Fruit fly (Drosophila melanogaster) whole organism, prepupa: ENCODE data around the gene CG5561.

Source experiments
- Blimp-1 ChIP-seq: fragments of 200-800 bp; sonication (Bioruptor generic); optimal IDR thresholded peaks from 3 replicates; lab custom pipeline; 2017; ENCODE audit warnings: missing biosample characterization, missing genetic modification characterization, mild to moderate bottlenecking, moderate library complexity, missing genetic modification reagents
- CG10669 ChIP-seq: fragments of 200-800 bp; sonication (Bioruptor generic); optimal IDR thresholded peaks from 3 replicates; lab custom pipeline; 2018; ENCODE audit warnings: missing biosample characterization, mild to moderate bottlenecking, missing genetic modification characterization, moderate library complexity
- CG11762 ChIP-seq: fragments of 200-800 bp; sonication (Bioruptor generic); optimal IDR thresholded peaks from 3 replicates; lab custom pipeline; 2016; ENCODE audit warnings: missing biosample characterization, missing genetic modification characterization; ENCODE audit not compliant: insufficient read depth
- CG15336 ChIP-seq: fragments of 200-800 bp; sonication (Bioruptor generic); IDR thresholded peaks from 2 replicates; pipeline ENCODE4 v1.3.6; 2022; ENCODE audit warnings: missing biosample characterization, missing genetic modification characterization
- CG1621 ChIP-seq: fragments of 200-800 bp; sonication (Bioruptor generic); optimal IDR thresholded peaks from 3 replicates; lab custom pipeline; 2018; ENCODE audit warnings: missing biosample characterization, mild to moderate bottlenecking, missing genetic modification characterization
- CG16779 ChIP-seq: fragments of 200-800 bp; sonication (Bioruptor generic); optimal IDR thresholded peaks from 3 replicates; lab custom pipeline; 2017; ENCODE audit warnings: missing biosample characterization, mild to moderate bottlenecking, missing genetic modification characterization
- CG32006 ChIP-seq: fragments of 200-800 bp; sonication (Bioruptor generic); optimal IDR thresholded peaks from 3 replicates; lab custom pipeline; 2017; ENCODE audit warnings: missing biosample characterization, mild to moderate bottlenecking, missing genetic modification characterization
- CG3919 ChIP-seq: fragments of 200-800 bp; sonication (Bioruptor generic); optimal IDR thresholded peaks from 3 replicates; lab custom pipeline; 2016; ENCODE audit warnings: missing biosample characterization, missing genetic modification characterization
- CG6854 ChIP-seq: fragments of 200-800 bp; sonication (Bioruptor generic); optimal IDR thresholded peaks from 2 replicates; lab custom pipeline; 2017; ENCODE audit warnings: missing biosample characterization, mild to moderate bottlenecking, missing genetic modification characterization
- CG7368 ChIP-seq: fragments of 200-800 bp; sonication (Bioruptor generic); optimal IDR thresholded peaks from 3 replicates; lab custom pipeline; 2016; ENCODE audit warnings: missing biosample characterization, missing genetic modification characterization
- CG8319 ChIP-seq: fragments of 200-800 bp; sonication (Bioruptor generic); optimal IDR thresholded peaks from 3 replicates; lab custom pipeline; 2016; ENCODE audit warnings: missing biosample characterization, missing genetic modification characterization
- CG9139 ChIP-seq: fragments of 200-800 bp; sonication (Bioruptor generic); optimal IDR thresholded peaks from 3 replicates; lab custom pipeline; 2017; ENCODE audit warnings: missing biosample characterization, mild to moderate bottlenecking, missing genetic modification characterization
- Eip78C ChIP-seq: fragments of 200-800 bp; sonication (Bioruptor generic); peaks from one replicate; lab custom pipeline; 2016; ENCODE audit warnings: missing biosample characterization, missing genetic modification characterization
- Ets21C ChIP-seq: fragments of 200-800 bp; sonication (Bioruptor generic); optimal IDR thresholded peaks from 3 replicates; lab custom pipeline; 2016; ENCODE audit warnings: missing biosample characterization, missing genetic modification characterization
- Ets96B ChIP-seq: fragments of 200-800 bp; optimal IDR thresholded peaks from 2 replicates; lab custom pipeline; 2019; ENCODE audit warnings: missing biosample characterization, mild to moderate bottlenecking, missing genetic modification characterization, moderate library complexity
- Hr38 ChIP-seq: sonication (Bioruptor generic); optimal IDR thresholded peaks from 2 replicates; lab custom pipeline; 2016; ENCODE audit warnings: missing biosample characterization, missing genetic modification characterization
- Hr4 ChIP-seq: fragments of 200-800 bp; sonication (Bioruptor generic); optimal IDR thresholded peaks from 3 replicates; lab custom pipeline; 2016; ENCODE audit warnings: missing biosample characterization, missing genetic modification characterization
- Lpt ChIP-seq: fragments of 200-800 bp; sonication (Bioruptor generic); optimal IDR thresholded peaks from 3 replicates; lab custom pipeline; 2016; ENCODE audit warnings: missing biosample characterization, missing genetic modification characterization
- Met ChIP-seq: fragments of 200-800 bp; sonication (Bioruptor generic); optimal IDR thresholded peaks from 3 replicates; lab custom pipeline; 2016; ENCODE audit warnings: missing biosample characterization, missing genetic modification characterization
- OdsH ChIP-seq: fragments of 200-800 bp; sonication (Bioruptor generic); optimal IDR thresholded peaks from 3 replicates; lab custom pipeline; 2016; ENCODE audit warnings: missing biosample characterization, missing genetic modification characterization
- Sox102F ChIP-seq: fragments of 200-800 bp; sonication (Bioruptor generic); optimal IDR thresholded peaks from 2 replicates; lab custom pipeline; 2016; ENCODE audit warnings: missing biosample characterization, mild to moderate bottlenecking, missing genetic modification characterization
- Sox14 ChIP-seq: fragments of 200-800 bp; sonication (Bioruptor generic); optimal IDR thresholded peaks from 3 replicates; lab custom pipeline; 2016; ENCODE audit warnings: missing biosample characterization, missing genetic modification characterization
- Sox15 ChIP-seq: fragments of 200-800 bp; sonication (Bioruptor generic); optimal IDR thresholded peaks from 3 replicates; lab custom pipeline; 2016; ENCODE audit warnings: missing biosample characterization, missing genetic modification characterization
- achi ChIP-seq: fragments of 200-800 bp; sonication (Bioruptor generic); optimal IDR thresholded peaks from 3 replicates; lab custom pipeline; 2016; ENCODE audit warnings: missing biosample characterization, missing genetic modification characterization
- acj6 ChIP-seq: fragments of 200-800 bp; sonication (Bioruptor generic); optimal IDR thresholded peaks from 3 replicates; lab custom pipeline; 2016; ENCODE audit warnings: missing biosample characterization, missing genetic modification characterization
- eg ChIP-seq: fragments of 200-800 bp; sonication (Bioruptor generic); IDR thresholded peaks from 3 replicates; pipeline ENCODE4 v1.3.6; 2022; ENCODE audit warnings: missing biosample characterization, missing genetic modification characterization
- fd59A ChIP-seq: fragments of 200-800 bp; sonication (Bioruptor generic); optimal IDR thresholded peaks from 2 replicates; lab custom pipeline; 2017; ENCODE audit warnings: missing biosample characterization, mild to moderate bottlenecking, missing genetic modification characterization, missing genetic modification reagents
- fd85E ChIP-seq: fragments of 200-800 bp; sonication (Bioruptor generic); optimal IDR thresholded peaks from 3 replicates; lab custom pipeline; 2016; ENCODE audit warnings: missing biosample characterization, missing genetic modification characterization
- net ChIP-seq: fragments of 200-800 bp; sonication (Bioruptor generic); optimal IDR thresholded peaks from 3 replicates; lab custom pipeline; 2016; ENCODE audit warnings: missing biosample characterization, missing genetic modification characterization
- pdm3 ChIP-seq: fragments of 200-800 bp; sonication (Bioruptor generic); optimal IDR thresholded peaks from 3 replicates; lab custom pipeline; 2016; ENCODE audit warnings: missing biosample characterization, missing genetic modification characterization
- salr ChIP-seq, 2 experiments: fragments of 200-800 bp; sonication (Bioruptor generic); optimal IDR thresholded peaks; 3 replicates each; lab custom pipeline; 2016 to 2018; ENCODE audit warnings: missing biosample characterization in 2 of 2, missing genetic modification characterization in 2 of 2, mild to moderate bottlenecking in 1 of 2
- ss ChIP-seq, 2 experiments: fragments of 200-800 bp; sonication (Bioruptor generic); optimal IDR thresholded peaks; 2 replicates in 1 of 2; 3 replicates in 1 of 2; lab custom pipeline; 2017 to 2018; ENCODE audit warnings: mild to moderate bottlenecking in 2 of 2, missing biosample characterization in 2 of 2, missing genetic modification characterization in 2 of 2, moderate library complexity in 1 of 2
- svp ChIP-seq: fragments of 200-800 bp; sonication (Bioruptor generic); peaks from one replicate; lab custom pipeline; 2016; ENCODE audit warnings: missing biosample characterization, missing genetic modification characterization
- topi ChIP-seq: fragments of 200-800 bp; sonication (Bioruptor generic); optimal IDR thresholded peaks from 3 replicates; lab custom pipeline; 2016; ENCODE audit warnings: missing biosample characterization, missing genetic modification characterization

Gene CG5561

dm6 chr2L:1346034-1346433, 7.9 kb downstream of the CG5561 start:
- TF ChIP-seq achi (GFP tag; lab: Kevin White, UChicago) = no peak
- TF ChIP-seq CG16779 (tag; lab: Kevin White, UChicago) = no peak
- no peak for TF ChIP-seq Hr4 (GFP tag; lab: Kevin White, UChicago)
- TF ChIP-seq CG32006 (GFP tag; lab: Kevin White, UChicago) = no peak
- TF ChIP-seq Sox102F (GFP tag; lab: Kevin White, UChicago) = no peak
- TF ChIP-seq CG3919 (GFP tag; lab: Kevin White, UChicago) = no peak
- no peak for TF ChIP-seq CG6854 (GFP tag; lab: Kevin White, UChicago)
- no peak for TF ChIP-seq CG1621 (tag; lab: Kevin White, UChicago)
- TF ChIP-seq net = no peak
- no peak for TF ChIP-seq Sox15 (GFP tag; lab: Kevin White, UChicago)
- TF ChIP-seq eg (GFP tag; lab: Robert Waterston, UW) = no peak
- no peak for TF ChIP-seq pdm3 (GFP tag; lab: Kevin White, UChicago)
- no peak for TF ChIP-seq fd85E
- TF ChIP-seq CG9139 (GFP tag; lab: Kevin White, UChicago) = no peak
- no peak for TF ChIP-seq Sox14 (GFP tag; lab: Kevin White, UChicago)
- no peak for TF ChIP-seq CG15336

- TF ChIP-seq CG11762 (GFP tag; lab: Kevin White, UChicago) = no peak
- no peak for TF ChIP-seq fd85E
- no peak for TF ChIP-seq CG32006 (GFP tag; lab: Kevin White, UChicago)
- TF ChIP-seq svp (GFP tag; lab: Kevin White, UChicago) = no peak
- no peak for TF ChIP-seq Ets96B (tag; lab: Kevin White, UChicago)
- no peak for TF ChIP-seq Sox102F (GFP tag; lab: Kevin White, UChicago)
- TF ChIP-seq acj6 (GFP tag; lab: Kevin White, UChicago) = no peak
- TF ChIP-seq Eip78C (GFP tag; lab: Kevin White, UChicago) = no peak
- TF ChIP-seq CG16779 (tag; lab: Kevin White, UChicago) = no peak
- TF ChIP-seq Ets21C (GFP tag; lab: Kevin White, UChicago) = no peak
These were observed 9.8 kb downstream of the CG5561 start, which contains the start of the genes CG33922 and Cdlc2 for dm6 chr2L:1344071-1344470. Gene CG33922 (minus strand): TSS chr2L:1344171. Gene Cdlc2 (plus strand): TSS chr2L:1344400.

dm6 chr2L:1341995-1342394, 11.9 kb downstream of the CG5561 start, which contains the start of gene CG33923:
Gene CG33923 (minus strand): TSS chr2L:1342095.
- TF ChIP-seq topi (GFP tag; lab: Kevin White, UChicago) (no peak), CG10669 (GFP tag; lab: Kevin White, UChicago) (no peak)

DNA sequence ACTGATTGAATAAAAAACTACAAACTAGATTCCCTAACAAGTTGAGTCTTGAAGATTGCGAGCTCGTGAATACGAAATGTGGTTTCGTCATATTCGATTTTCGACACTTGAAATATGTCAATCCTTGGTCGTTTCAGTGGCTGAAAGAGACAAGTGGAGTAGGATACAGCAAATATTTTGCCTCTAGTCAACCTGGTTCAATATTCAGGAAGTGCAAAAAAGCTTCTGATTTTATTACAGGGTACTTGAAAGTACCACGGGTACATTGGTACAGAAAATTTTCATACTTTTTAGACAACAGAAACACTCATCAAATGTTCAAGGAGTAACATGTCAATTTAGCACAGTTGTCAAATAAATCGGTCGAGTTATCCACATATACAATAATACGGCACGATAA, 20.1 kb downstream of the CG5561 start, which contains the start of gene CG5440:
Gene CG5440 (plus strand): TSS at position 301 of the 400 bp plus-strand sequence.
- TF ChIP-seq ss (GFP tag; optimal IDR thresholded peaks at IDR 0.05; lab: Kevin White, UChicago) = no peak
- no peak for TF ChIP-seq Hr4 (GFP tag; lab: Kevin White, UChicago)
- no peak for TF ChIP-seq Blimp-1
- TF ChIP-seq CG32006 (GFP tag; lab: Kevin White, UChicago) = no peak
- no peak for TF ChIP-seq CG7368 (GFP tag; lab: Kevin White, UChicago)
- TF ChIP-seq CG8319 (GFP tag; lab: Kevin White, UChicago) = no peak
- no peak for TF ChIP-seq Hr38 (GFP tag; lab: Kevin White, UChicago)
- TF ChIP-seq svp (GFP tag; lab: Kevin White, UChicago) = no peak
- TF ChIP-seq OdsH (GFP tag; lab: Kevin White, UChicago) = no peak
- no peak for TF ChIP-seq Lpt (GFP tag; lab: Kevin White, UChicago)
- no peak for TF ChIP-seq salr (GFP tag; optimal IDR thresholded peaks at IDR 0.05; lab: Kevin White, UChicago)
- no peak for TF ChIP-seq fd59A (GFP tag; lab: Kevin White, UChicago)
- TF ChIP-seq Met = no peak
